Worm (Caenorhabditis elegans) whole organism, L2 larva: ENCODE data around the gene F23F1.6.

Source experiments
- aly-2 ChIP-seq: fragments of 150-350 bp; optimal IDR thresholded peaks from 2 replicates; lab custom pipeline; 2014; ENCODE audit warnings: missing biosample characterization, missing genetic modification characterization
- fos-1 ChIP-seq: fragments of 150-350 bp; optimal IDR thresholded peaks from 2 replicates; lab custom pipeline; 2014; ENCODE audit warnings: missing biosample characterization, missing genetic modification characterization
- lin-11 ChIP-seq: fragments of 150-350 bp; sonication (generic microtip); optimal IDR thresholded peaks from 2 replicates; lab custom pipeline; 2014; ENCODE audit warnings: missing biosample characterization, missing genetic modification characterization, inconsistent platforms, mixed read lengths
- nhr-12 ChIP-seq: fragments of 150-350 bp; optimal IDR thresholded peaks from 2 replicates; lab custom pipeline; 2014; ENCODE audit warnings: missing biosample characterization, missing genetic modification characterization
- nhr-77 ChIP-seq: fragments of 150-350 bp; optimal IDR thresholded peaks from 2 replicates; lab custom pipeline; 2014; ENCODE audit warnings: missing biosample characterization, missing genetic modification characterization
- snpc-4 ChIP-seq: fragments of 150-350 bp; optimal IDR thresholded peaks from 2 replicates; lab custom pipeline; 2014; ENCODE audit warnings: missing biosample characterization, missing genetic modification characterization
- unc-39 ChIP-seq: fragments of 150-350 bp; optimal IDR thresholded peaks from 2 replicates; lab custom pipeline; 2014; ENCODE audit warnings: missing biosample characterization, missing genetic modification characterization
- unc-62 ChIP-seq: fragments of 150-350 bp; optimal IDR thresholded peaks from 2 replicates; lab custom pipeline; 2014; ENCODE audit warnings: missing biosample characterization, missing genetic modification reagents, missing genetic modification characterization

DNA sequence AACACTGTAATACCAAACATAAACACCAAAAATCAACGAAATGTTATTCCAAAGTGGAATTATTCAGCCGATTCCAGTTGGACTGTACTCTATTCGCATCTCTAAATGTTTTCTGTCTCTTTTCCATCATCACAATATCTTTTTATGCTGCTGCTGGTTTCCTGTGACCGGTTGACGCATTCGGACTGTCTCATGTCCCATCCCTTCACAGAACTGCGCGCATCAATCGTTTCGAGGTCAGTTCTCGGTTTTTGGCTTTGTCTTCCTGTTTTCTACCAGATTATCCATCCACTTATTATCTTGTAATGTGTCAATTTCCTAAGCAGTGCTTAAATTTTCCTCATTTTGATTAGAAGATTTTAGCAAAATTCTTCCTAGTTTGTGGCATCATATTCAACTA lies 22.9 kb upstream of the F23F1.6 start:
- TF ChIP-seq fos-1 (tag; lab: Kevin White, UChicago) (peak; percentile 46), nhr-12 (no peak), nhr-77 (no peak), unc-62 (GFP tag; lab: Kevin White, UChicago) (no peak), snpc-4 (no peak), aly-2 (no peak), lin-11 (tag; lab: Kevin White, UChicago) (no peak), unc-39 (tag; lab: Kevin White, UChicago) (no peak)
